Fruit fly (Drosophila melanogaster): ENCODE data around the gene sob.

Gene sob

DNA sequence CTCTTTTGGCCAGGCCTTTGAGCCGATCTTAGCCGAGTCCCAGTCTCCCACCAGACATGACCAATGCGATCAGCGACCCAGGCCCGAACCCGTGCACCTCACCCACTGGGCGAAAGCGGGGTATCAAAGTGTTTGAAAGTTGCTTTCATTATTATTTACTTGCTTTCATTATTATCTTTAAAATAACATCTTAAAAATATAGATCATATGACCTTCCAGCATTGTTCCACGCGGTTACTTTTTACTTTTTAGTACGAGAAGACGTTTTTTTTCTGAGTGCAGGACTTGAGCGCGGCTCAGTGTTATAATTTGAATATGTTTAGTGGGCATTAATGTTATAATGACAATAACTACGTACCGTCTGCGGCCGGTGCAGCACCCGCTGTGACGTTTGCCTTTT, 37.5 kb downstream of the sob start:
- TF ChIP-seq dl (GFP tag; optimal IDR thresholded peaks at IDR 0.05; ENCODE audit: insufficient read depth in 1 of 2, partially characterized antibody in 2 of 2) (no peak), GATAd (GFP tag; optimal IDR thresholded peaks at IDR 0.05) (no peak), brk (GFP tag; optimal IDR thresholded peaks at IDR 0.05) (no peak), rgr (GFP tag; optimal IDR thresholded peaks at IDR 0.05) (no peak), h (GFP tag; optimal IDR thresholded peaks at IDR 0.05) (peak; percentile 37), Sp1 (GFP tag; optimal IDR thresholded peaks at IDR 0.05) (peak; percentile 9), fru (GFP tag; optimal IDR thresholded peaks at IDR 0.05) (peak; percentile 30), usp (GFP tag; optimal IDR thresholded peaks at IDR 0.05) (no peak), Hnf4 (GFP tag; optimal IDR thresholded peaks at IDR 0.05) (peak; percentile 12), N (GFP tag; optimal IDR thresholded peaks at IDR 0.05) (no peak), HLH106 (tag; optimal IDR thresholded peaks at IDR 0.05) (peak; percentile 55), sv (GFP tag; optimal IDR thresholded peaks at IDR 0.05) (no peak), foxo (GFP tag; optimal IDR thresholded peaks at IDR 0.05) (peak in 1 of 2 experiments; percentile 17), br (GFP tag; optimal IDR thresholded peaks at IDR 0.05) (no peak)

DNA sequence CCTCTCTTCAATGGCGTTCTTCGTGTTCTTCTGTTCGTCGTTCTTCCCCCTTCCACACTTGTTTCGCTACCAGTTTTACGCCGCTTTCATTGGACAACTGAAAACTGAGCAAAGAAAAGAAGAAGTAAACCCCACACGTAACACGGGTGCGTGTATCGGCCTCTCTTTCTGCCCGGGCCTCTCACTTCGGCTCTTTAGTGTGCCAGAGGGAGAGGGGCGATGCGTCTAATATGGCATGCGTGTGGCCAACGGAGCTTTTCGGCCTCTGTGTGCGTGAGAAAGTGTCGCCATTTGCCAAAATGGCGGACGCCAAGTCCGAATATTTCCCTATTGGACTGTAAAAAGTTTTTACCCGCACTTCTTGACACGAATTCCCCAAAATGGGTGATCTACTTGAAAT, 40.6 kb downstream of the sob start:
- TF ChIP-seq dsf (GFP tag; optimal IDR thresholded peaks at IDR 0.05; ENCODE audit: borderline replicate concordance) (no peak), sv (GFP tag; optimal IDR thresholded peaks at IDR 0.05) (no peak), GATAd (GFP tag; optimal IDR thresholded peaks at IDR 0.05) (no peak), Hr78 (GFP tag; optimal IDR thresholded peaks at IDR 0.05) (no peak), Vsx2 (GFP tag; optimal IDR thresholded peaks at IDR 0.05; ENCODE audit: partially characterized antibody) (peak; percentile 23), Dif (GFP tag; optimal IDR thresholded peaks at IDR 0.05; ENCODE audit: partially characterized antibody) (peak; percentile 43), jim (GFP tag; optimal IDR thresholded peaks at IDR 0.05) (no peak), Hr83 (GFP tag; optimal IDR thresholded peaks at IDR 0.05; ENCODE audit: poor library complexity, severe bottlenecking) (no peak), Myc (optimal IDR thresholded peaks at IDR 0.05) (no peak), psq (GFP tag; optimal IDR thresholded peaks at IDR 0.05) (peak; percentile 39), Rel (GFP tag; optimal IDR thresholded peaks at IDR 0.05) (no peak), Rel (tag; optimal IDR thresholded peaks at IDR 0.05) (peak; percentile 11), Sp1 (GFP tag; optimal IDR thresholded peaks at IDR 0.05) (no peak), Abd-B (GFP tag; optimal IDR thresholded peaks at IDR 0.05) (no peak), usp (GFP tag; optimal IDR thresholded peaks at IDR 0.05) (no peak), Jra (GFP tag; optimal IDR thresholded peaks at IDR 0.05) (no peak)

DNA sequence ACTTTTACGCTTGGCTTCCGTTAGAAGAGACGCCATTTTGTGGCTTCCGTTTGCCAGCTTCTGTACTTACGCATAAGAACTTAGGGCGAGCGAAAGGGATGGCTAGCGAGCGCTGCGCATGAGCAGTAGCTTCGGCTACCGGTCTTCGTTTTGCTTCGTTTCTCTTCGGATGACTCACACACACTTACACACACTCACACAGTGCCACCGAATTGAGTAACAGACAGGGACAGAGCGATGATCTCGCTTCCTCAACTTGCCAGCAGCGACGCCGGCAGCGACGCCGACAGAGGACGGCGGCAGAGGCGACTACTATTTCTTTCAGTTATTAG, 41.2 kb downstream of the sob start:
- TF ChIP-seq pan (optimal IDR thresholded peaks at IDR 0.05): no peak
- TF ChIP-seq psq (GFP tag; optimal IDR thresholded peaks at IDR 0.05): no peak
- TF ChIP-seq woc (GFP tag; optimal IDR thresholded peaks at IDR 0.05): no peak
- no peak for TF ChIP-seq HLH106 (tag; optimal IDR thresholded peaks at IDR 0.05)
- TF ChIP-seq sage (GFP tag; optimal IDR thresholded peaks at IDR 0.05): no peak
- no peak for TF ChIP-seq N (GFP tag; optimal IDR thresholded peaks at IDR 0.05)
- no peak for TF ChIP-seq rgr (GFP tag; optimal IDR thresholded peaks at IDR 0.05)
- no peak for TF ChIP-seq Hr78 (GFP tag; optimal IDR thresholded peaks at IDR 0.05)
- no peak for TF ChIP-seq tai (GFP tag; optimal IDR thresholded peaks at IDR 0.05)
- no peak for TF ChIP-seq GATAd (GFP tag; optimal IDR thresholded peaks at IDR 0.05)
- TF ChIP-seq brk (GFP tag; optimal IDR thresholded peaks at IDR 0.05): no peak

DNA sequence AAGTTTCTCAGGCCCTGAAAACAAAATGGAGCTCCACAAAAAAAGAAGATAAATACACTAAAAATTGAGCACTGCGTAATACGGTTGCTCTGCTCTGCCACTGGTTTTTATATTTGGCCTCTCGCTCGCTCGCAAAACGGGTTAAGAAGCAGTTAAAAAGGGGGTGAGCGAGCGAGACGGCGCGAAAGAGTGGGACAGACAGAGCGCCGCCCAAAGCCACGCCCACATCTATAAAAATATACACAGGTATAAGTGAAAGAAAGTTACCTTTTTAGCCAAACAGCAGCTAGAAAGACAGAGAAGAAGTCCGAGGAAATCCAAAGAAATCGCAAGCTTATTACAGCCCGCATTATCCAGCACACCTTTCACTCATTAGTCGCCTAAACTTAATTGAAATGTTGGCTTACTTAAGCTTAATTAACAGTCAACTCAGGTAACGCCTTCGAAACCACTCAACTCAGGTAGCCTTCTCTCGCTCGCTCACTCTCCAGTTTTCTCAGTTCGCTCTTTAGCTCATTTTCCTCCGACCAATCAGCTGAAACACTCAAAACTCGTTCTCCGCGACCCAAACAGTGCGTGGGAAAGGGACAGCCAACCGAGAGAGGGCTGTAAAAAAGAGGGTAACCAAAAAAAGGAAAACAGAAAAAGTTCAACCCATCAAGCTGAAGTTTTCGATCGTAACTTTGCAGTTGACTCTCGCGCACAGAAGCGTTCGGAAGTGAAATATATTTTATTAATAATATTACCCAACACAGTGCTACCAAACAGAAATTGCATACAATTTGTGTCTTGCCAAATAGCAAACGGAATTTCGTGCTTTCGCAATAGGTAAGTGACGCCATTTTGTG, 41.8 kb downstream of the sob start, which contains the start of gene drm:
TSS of gene drm (plus strand) at position 684 of the 848 bp plus-strand sequence.
- TF ChIP-seq Vsx2 (GFP tag; optimal IDR thresholded peaks at IDR 0.05; ENCODE audit: partially characterized antibody) (peak; percentile 85), Sp1 (GFP tag; optimal IDR thresholded peaks at IDR 0.05) (no peak), dl (GFP tag; optimal IDR thresholded peaks at IDR 0.05; ENCODE audit: insufficient read depth in 1 of 2, partially characterized antibody in 2 of 2) (peak in 1 of 2 experiments; percentile 38), Dif (GFP tag; optimal IDR thresholded peaks at IDR 0.05; ENCODE audit: partially characterized antibody) (peak; percentile 78), tai (GFP tag; optimal IDR thresholded peaks at IDR 0.05) (no peak)

Data from whole organism, wandering third instar larva.